Fruit fly (Drosophila melanogaster): ENCODE measurements around the gene Alg10.
A peak's percentile ranks its signal among the peaks of the same experiment; 100 is the strongest.

Gene Alg10

DNA sequence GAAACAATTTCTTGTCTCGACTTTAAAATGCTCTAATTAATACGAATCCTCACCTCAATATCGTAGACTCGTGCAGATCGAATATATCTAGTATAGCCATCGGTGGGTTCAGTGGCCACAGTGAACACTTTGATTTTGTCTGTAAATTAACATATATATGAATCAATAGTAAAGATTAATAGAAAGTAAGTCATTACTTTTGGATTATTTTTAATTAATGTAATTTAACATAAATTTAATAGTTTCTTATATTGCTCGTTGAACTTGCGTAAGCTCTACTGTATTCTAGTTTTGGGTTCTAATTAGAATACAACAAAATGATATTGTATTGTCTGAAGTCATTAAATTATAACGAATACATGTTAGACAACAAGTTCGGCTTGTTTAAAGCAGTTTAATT, 40.1 kb downstream of the Alg10 start:
- peak; percentile 33 for TF ChIP-seq CG17385 (GFP tag; optimal IDR thresholded peaks at IDR 0.05)
- TF ChIP-seq CG32772 (GFP tag; IDR thresholded peaks at IDR 0.05), result peak; percentile 17; the same call in 1 of the 2 replicates
- TF ChIP-seq chinmo (GFP tag; IDR thresholded peaks at IDR 0.05; ENCODE audit: partially characterized antibody), result no peak
- TF ChIP-seq D (optimal IDR thresholded peaks at IDR 0.05), result no peak
- no peak for TF ChIP-seq D (GFP tag; optimal IDR thresholded peaks at IDR 0.05)
- peak; percentile 13 for TF ChIP-seq CG10267 (tag; optimal IDR thresholded peaks at IDR 0.05)
- TF ChIP-seq row (GFP tag; IDR thresholded peaks at IDR 0.05), result peak; percentile 45; the same call in 2 of the 3 replicates
- TF ChIP-seq her (GFP tag; optimal IDR thresholded peaks at IDR 0.05), result no peak
- TF ChIP-seq CG9932 (GFP tag; IDR thresholded peaks at IDR 0.05), result peak; percentile 60
- no peak for TF ChIP-seq NK7.1 (GFP tag; optimal IDR thresholded peaks at IDR 0.05)
- TF ChIP-seq CG7839 (tag; optimal IDR thresholded peaks at IDR 0.05), result peak; percentile 25
- TF ChIP-seq CG17328 (GFP tag; IDR thresholded peaks at IDR 0.05), result no peak
- TF ChIP-seq Bdp1 (GFP tag; optimal IDR thresholded peaks at IDR 0.05), result no peak
- peak; percentile 87 for TF ChIP-seq grau (tag; optimal IDR thresholded peaks at IDR 0.05)
- TF ChIP-seq gem (tag; optimal IDR thresholded peaks at IDR 0.05), result peak; percentile 46
- peak; percentile 68 for TF ChIP-seq Rfx (GFP tag; IDR thresholded peaks at IDR 0.05)
- no peak for TF ChIP-seq CG16779 (GFP tag; IDR thresholded peaks at IDR 0.05)
- peak; percentile 11 for TF ChIP-seq CG12391 (tag; optimal IDR thresholded peaks at IDR 0.05)
- peak; percentile 20 for TF ChIP-seq CoRest (tag; optimal IDR thresholded peaks at IDR 0.05)
- peak in 1 of 2 experiments; percentile 30 for TF ChIP-seq bsh (GFP tag; optimal IDR thresholded peaks at IDR 0.05)
- TF ChIP-seq prd (optimal IDR thresholded peaks at IDR 0.05), result no peak
- peak; percentile 51; the same call in 1 of the 3 replicates for TF ChIP-seq prd (GFP tag; IDR thresholded peaks at IDR 0.05)
- TF ChIP-seq CG2120 (GFP tag; optimal IDR thresholded peaks at IDR 0.05), result peak; percentile 7
- no peak for TF ChIP-seq dpn (GFP tag; optimal IDR thresholded peaks at IDR 0.05)
- peak; percentile 20 for TF ChIP-seq CG10147 (GFP tag; optimal IDR thresholded peaks at IDR 0.05)
- peak; percentile 43 for TF ChIP-seq CG2712 (tag; optimal IDR thresholded peaks at IDR 0.05)
- TF ChIP-seq ap (GFP tag; IDR thresholded peaks at IDR 0.05), result no peak
- TF ChIP-seq lmd (GFP tag; IDR thresholded peaks at IDR 0.05), result peak; percentile 37; the same call in 1 of the 2 replicates
- TF ChIP-seq Kr (GFP tag; optimal IDR thresholded peaks at IDR 0.05), result no peak
- peak; percentile 67 for TF ChIP-seq slbo (GFP tag; IDR thresholded peaks at IDR 0.05)
- peak; percentile 24 for TF ChIP-seq CG18262 (tag; optimal IDR thresholded peaks at IDR 0.05)
- no peak for TF ChIP-seq CG5953 (GFP tag; IDR thresholded peaks at IDR 0.05)
- peak; percentile 49; the same call in 1 of the 2 replicates for TF ChIP-seq Xrp1 (GFP tag; IDR thresholded peaks at IDR 0.05)
- peak; percentile 19 for TF ChIP-seq CG7271 (tag; optimal IDR thresholded peaks at IDR 0.05)
- TF ChIP-seq CG8290 (GFP tag; optimal IDR thresholded peaks at IDR 0.05), result no peak
- no peak for TF ChIP-seq CG8290 (tag; optimal IDR thresholded peaks at IDR 0.05)
- peak; percentile 48 for TF ChIP-seq CG2678 (tag; optimal IDR thresholded peaks at IDR 0.05)
- peak; percentile 6 for TF ChIP-seq PHDP (tag; optimal IDR thresholded peaks at IDR 0.05)
- TF ChIP-seq CG5245 (GFP tag; optimal IDR thresholded peaks at IDR 0.05), result no peak
- TF ChIP-seq da (GFP tag; optimal IDR thresholded peaks at IDR 0.05), result no peak
- peak; percentile 24 for TF ChIP-seq CG17359 (tag; optimal IDR thresholded peaks at IDR 0.05)
- 0 out of 3 replicates have a peak, but pooled peaks have one; percentile 6 for TF ChIP-seq zfh1 (GFP tag; IDR thresholded peaks at IDR 0.05)
- TF ChIP-seq vvl (GFP tag; IDR thresholded peaks at IDR 0.05), result peak; percentile 44; the same call in 1 of the 2 replicates
- TF ChIP-seq CG32532 (GFP tag; IDR thresholded peaks at IDR 0.05), result peak; percentile 63; the same call in 1 of the 2 replicates
- peak; percentile 32; the same call in 1 of the 3 replicates for TF ChIP-seq dysf (GFP tag; IDR thresholded peaks at IDR 0.05)
- TF ChIP-seq salm (tag; optimal IDR thresholded peaks at IDR 0.05), result no peak
- TF ChIP-seq dmrt11E (tag; optimal IDR thresholded peaks at IDR 0.05), result peak; percentile 17
- peak; percentile 4 for TF ChIP-seq CG8924 (tag; optimal IDR thresholded peaks at IDR 0.05)
- no peak for TF ChIP-seq Gug (GFP tag; IDR thresholded peaks at IDR 0.05)
- peak; percentile 28 for TF ChIP-seq unpg (GFP tag; optimal IDR thresholded peaks at IDR 0.05)
- TF ChIP-seq CG17829 (tag; optimal IDR thresholded peaks at IDR 0.05), result peak; percentile 3

All from whole organism, embryonic.